Worm (Caenorhabditis elegans) whole organism, young adult: ENCODE results near the gene thn-6.
"Not testable (repeated sequence)": the region's sequence is repeated elsewhere in the genome, so short reads cannot be mapped to it uniquely, and the experiment has no call there.

Source experiments
- B0035.1 ChIP-seq: sonication (generic microtip); optimal IDR thresholded peaks from 2 replicates; lab custom pipeline; 2016; ENCODE audit warnings: missing genetic modification characterization, mild to moderate bottlenecking, missing compliant biosample characterization, missing genotype, missing genetic modification reagents
- F39B2.1 ChIP-seq: fragments of 200-800 bp; sonication (Bioruptor generic); IDR thresholded peaks from 2 replicates; pipeline ENCODE4 v1.3.6; 2022; ENCODE audit warnings: missing genetic modification reagents, missing genetic modification characterization, missing compliant biosample characterization
- F52B5.7 ChIP-seq: sonication (generic microtip); optimal IDR thresholded peaks from 2 replicates; lab custom pipeline; 2016; ENCODE audit warnings: mild to moderate bottlenecking, missing genetic modification characterization, missing compliant biosample characterization
- akir-1 ChIP-seq: fragments of 200-800 bp; sonication (Bioruptor generic); optimal IDR thresholded peaks from 2 replicates; lab custom pipeline; 2018; ENCODE audit warnings: mild to moderate bottlenecking, missing genetic modification characterization, moderate library complexity, missing compliant biosample characterization
- attf-6 ChIP-seq: fragments of 200-800 bp; sonication (Bioruptor generic); IDR thresholded peaks from 2 replicates; pipeline ENCODE4 v1.3.6; 2022; ENCODE audit warnings: missing genetic modification reagents, missing genetic modification characterization, missing compliant biosample characterization
- cebp-2 ChIP-seq: fragments of 200-800 bp; sonication (Bioruptor generic); IDR thresholded peaks from 2 replicates; pipeline ENCODE4 v1.3.6; 2022; ENCODE audit warnings: missing genetic modification characterization, missing compliant biosample characterization
- dpff-1 ChIP-seq: sonication (generic microtip); optimal IDR thresholded peaks from 2 replicates; lab custom pipeline; 2017; ENCODE audit warnings: mild to moderate bottlenecking, missing genetic modification characterization, missing compliant biosample characterization
- egrh-3 ChIP-seq: fragments of 200-800 bp; sonication (Bioruptor generic); IDR thresholded peaks from 2 replicates; pipeline ENCODE4 v1.3.6; 2022; ENCODE audit warnings: missing genetic modification reagents, missing genetic modification characterization, missing compliant biosample characterization
- ets-4 ChIP-seq: fragments of 200-800 bp; sonication (Bioruptor generic); optimal IDR thresholded peaks from 2 replicates; lab custom pipeline; 2018; ENCODE audit warnings: mild to moderate bottlenecking, missing genetic modification characterization, missing compliant biosample characterization
- hmg-1.2 ChIP-seq: fragments of 200-800 bp; sonication (Bioruptor generic); IDR thresholded peaks from 2 replicates; pipeline ENCODE4 v1.3.6; 2022; ENCODE audit warnings: missing genetic modification reagents, missing genetic modification characterization, missing compliant biosample characterization
- hrde-1 ChIP-seq: sonication (generic microtip); optimal IDR thresholded peaks from 2 replicates; lab custom pipeline; 2016; ENCODE audit warnings: missing genetic modification characterization, mild to moderate bottlenecking, missing compliant biosample characterization, moderate library complexity, missing genotype, missing genetic modification reagents, borderline replicate concordance
- lin-40 ChIP-seq: sonication (generic microtip); optimal IDR thresholded peaks from 2 replicates; lab custom pipeline; 2016; ENCODE audit warnings: missing genetic modification characterization, mild to moderate bottlenecking, missing compliant biosample characterization, missing genotype, missing genetic modification reagents
- lsy-27 ChIP-seq: sonication (generic microtip); optimal IDR thresholded peaks from 2 replicates; lab custom pipeline; 2017; ENCODE audit warnings: missing genetic modification characterization, mild to moderate bottlenecking, missing compliant biosample characterization, antibody characterized with exemption, missing genotype, borderline replicate concordance; ENCODE audit not compliant: insufficient read depth
- mxl-1 ChIP-seq: sonication (generic microtip); optimal IDR thresholded peaks from 2 replicates; lab custom pipeline; 2016; ENCODE audit warnings: missing genetic modification characterization, missing compliant biosample characterization
- nfya-1 ChIP-seq: sonication (generic microtip); optimal IDR thresholded peaks from 2 replicates; lab custom pipeline; 2017; ENCODE audit warnings: antibody characterized with exemption, missing compliant biosample characterization, missing genetic modification characterization, borderline replicate concordance; ENCODE audit not compliant: insufficient read depth
- nhr-80 ChIP-seq: sonication (generic microtip); optimal IDR thresholded peaks from 2 replicates; lab custom pipeline; 2016; ENCODE audit warnings: missing genetic modification characterization, missing compliant biosample characterization
- nhr-90 ChIP-seq: sonication (generic microtip); optimal IDR thresholded peaks from 2 replicates; lab custom pipeline; 2016; ENCODE audit warnings: missing genotype, mild to moderate bottlenecking, missing genetic modification characterization, missing compliant biosample characterization
- rcor-1 ChIP-seq: fragments of 200-800 bp; sonication (Bioruptor generic); IDR thresholded peaks from 2 replicates; pipeline ENCODE4 v1.3.6; 2022; ENCODE audit warnings: missing genetic modification reagents, missing genetic modification characterization, missing compliant biosample characterization
- somi-1 ChIP-seq: fragments of 200-800 bp; sonication (Bioruptor generic); optimal IDR thresholded peaks from 2 replicates; lab custom pipeline; 2018; ENCODE audit warnings: mild to moderate bottlenecking, missing genetic modification characterization, missing compliant biosample characterization
- tbp1 ChIP-seq: fragments of 200-800 bp; sonication (Bioruptor generic); optimal IDR thresholded peaks from 2 replicates; lab custom pipeline; 2018; ENCODE audit warnings: mild to moderate bottlenecking, missing genetic modification characterization, missing compliant biosample characterization
- unc-130 ChIP-seq: sonication (generic microtip); optimal IDR thresholded peaks from 2 replicates; lab custom pipeline; 2016; ENCODE audit warnings: missing genetic modification reagents, missing genetic modification characterization, missing compliant biosample characterization
- zfh-2 ChIP-seq: fragments of 200-800 bp; sonication (Bioruptor generic); conservative IDR thresholded peaks from 2 replicates; pipeline ENCODE4 v1.3.6; 2022; ENCODE audit warnings: missing genetic modification reagents, missing genetic modification characterization, missing compliant biosample characterization
- ztf-18 ChIP-seq: sonication (generic microtip); optimal IDR thresholded peaks from 2 replicates; lab custom pipeline; 2016; ENCODE audit warnings: missing genotype, mild to moderate bottlenecking, missing genetic modification characterization, missing compliant biosample characterization

thn-6 gene

DNA sequence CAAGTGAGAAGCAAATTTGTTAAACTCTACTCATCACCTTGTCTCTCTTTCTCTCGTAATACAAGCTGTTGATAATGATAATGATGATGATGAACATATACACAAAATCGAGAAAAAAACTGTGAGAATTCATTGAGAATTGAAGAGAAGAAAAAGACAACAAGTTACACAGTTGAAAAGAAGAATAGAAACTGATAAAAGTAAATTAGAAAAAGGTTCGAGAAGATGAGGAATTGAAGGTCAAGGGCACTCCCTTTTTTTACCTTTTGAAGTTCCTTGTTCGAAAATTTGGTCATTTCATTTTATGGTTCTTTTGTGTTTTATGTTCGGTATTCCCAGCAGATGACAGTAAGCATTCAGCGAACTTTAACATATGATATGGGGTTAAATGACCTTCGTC, 12.4 kb upstream of the thn-6 start:
- TF ChIP-seq ets-4 (GFP tag; lab: Kevin White, UChicago) (no peak), somi-1 (peak; percentile 46)

DNA sequence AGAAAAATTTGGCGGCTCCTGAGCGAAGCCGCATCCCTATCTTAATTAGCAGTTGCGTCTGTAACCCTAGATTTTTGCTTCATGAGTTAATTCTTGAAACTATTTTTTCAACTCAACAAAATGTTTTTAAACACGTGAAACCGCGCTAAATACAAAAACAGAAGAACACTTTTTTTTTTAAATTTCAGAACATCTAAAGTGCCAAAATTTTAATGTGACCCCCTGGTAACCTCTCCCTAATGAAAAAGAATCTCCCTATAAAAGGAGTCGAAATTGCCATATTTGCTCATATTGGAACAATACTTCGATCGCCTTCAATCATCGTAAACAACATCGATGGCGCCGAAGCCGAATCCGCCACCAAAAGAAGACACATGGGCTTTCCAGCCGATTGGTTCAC, 10.2 kb upstream of the thn-6 start, which contains the start of gene nsph-4.2:
Gene nsph-4.2, plus strand, starts transcription at position 301 of the 400 bp plus-strand sequence.
- TF ChIP-seq akir-1; cebp-2 (GFP tag; lab: Robert Waterston, UW); unc-130 (GFP tag; lab: Kevin White, UChicago): not testable (repeated sequence)

DNA sequence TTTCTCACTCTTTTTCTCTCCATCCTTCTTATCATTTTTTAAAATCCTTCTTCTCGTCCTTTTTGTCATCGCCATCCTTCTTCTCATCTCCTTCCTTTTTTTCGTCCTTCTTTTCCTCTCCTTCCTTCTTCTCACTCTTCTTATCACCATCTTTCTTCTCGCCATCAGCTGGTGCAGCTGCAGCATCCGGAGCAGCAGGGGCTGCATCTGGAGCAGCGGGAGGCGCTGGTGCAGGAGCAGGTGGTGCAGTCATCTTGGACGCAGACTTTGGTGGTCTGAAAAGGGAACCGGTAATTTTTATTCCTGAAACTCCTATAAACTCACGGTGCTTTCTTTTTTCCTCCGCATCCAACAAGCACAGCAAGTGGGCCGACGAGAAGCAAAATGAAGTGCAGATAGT, 7.0 kb upstream of the thn-6 start:
- peak; percentile 84; the same call in 1 of the 2 replicates for TF ChIP-seq egrh-3 (GFP tag; lab: Robert Waterston, UW)
- TF ChIP-seq tbp1 (GFP tag; lab: Kevin White, UChicago): no peak

DNA sequence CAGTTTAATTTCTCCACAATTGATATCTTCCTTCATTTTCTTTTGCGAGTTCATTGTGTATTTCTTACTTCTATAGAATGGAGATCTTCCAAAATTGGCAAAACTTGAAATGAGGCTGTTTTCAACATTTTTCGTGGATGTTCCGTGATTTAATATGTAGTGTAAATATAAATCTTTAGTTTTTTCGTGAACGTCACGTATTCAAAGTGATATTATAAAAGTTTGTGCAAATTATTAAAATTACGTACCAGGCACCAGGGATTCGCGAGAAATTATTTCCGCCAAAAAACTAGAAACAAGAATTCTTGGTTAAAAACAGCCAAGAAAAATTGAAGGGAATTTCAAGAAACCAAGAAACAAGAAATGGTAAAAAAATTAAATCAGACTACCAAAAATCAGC, 4.5 kb upstream of the thn-6 start, which contains the start of gene Y59E9AL.8:
Gene Y59E9AL.8, minus strand, starts transcription at position 101 of the 400 bp plus-strand sequence.
- no peak for TF ChIP-seq mxl-1 (tag; lab: Kevin White, UChicago)
- TF ChIP-seq nhr-80 (tag; lab: Kevin White, UChicago): no peak
- TF ChIP-seq hrde-1: no peak
- TF ChIP-seq lsy-27 (tag; lab: Kevin White, UChicago): no peak
- TF ChIP-seq attf-6 (GFP tag; lab: Robert Waterston, UW): no peak

DNA sequence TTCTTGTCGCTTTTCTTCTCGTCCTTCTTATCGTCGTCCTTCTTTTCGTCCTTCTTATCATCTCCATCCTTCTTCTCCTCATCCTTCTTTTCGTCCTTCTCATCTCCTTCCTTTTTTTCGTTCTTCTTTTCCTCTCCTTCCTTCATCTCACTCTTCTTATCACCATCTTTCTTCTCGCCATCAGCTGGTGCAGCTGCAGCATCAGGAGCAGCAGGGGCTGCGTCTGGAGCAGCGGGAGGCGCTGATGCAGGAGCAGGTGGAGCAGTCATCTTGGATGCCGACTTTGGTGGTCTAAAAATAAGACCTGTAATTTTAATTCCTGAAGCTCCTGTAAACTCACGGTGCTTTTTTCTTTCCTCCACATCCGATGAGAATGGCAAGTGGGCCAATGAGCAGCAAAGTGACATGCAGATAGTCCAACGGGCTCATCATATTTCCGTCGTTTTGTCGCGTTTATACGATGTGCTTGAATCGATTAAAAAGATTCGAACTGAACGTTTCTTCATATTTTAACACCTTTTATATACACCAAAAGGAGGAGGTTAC, 3.4 kb upstream of the thn-6 start, which contains the start of gene cylc-1:
Gene cylc-1, minus strand, starts transcription at position 496 of the 546 bp plus-strand sequence.
- TF ChIP-seq egrh-3 (GFP tag; lab: Robert Waterston, UW) (peak; percentile 68), zfh-2 (GFP tag; lab: Robert Waterston, UW) (peak; percentile 79)

DNA sequence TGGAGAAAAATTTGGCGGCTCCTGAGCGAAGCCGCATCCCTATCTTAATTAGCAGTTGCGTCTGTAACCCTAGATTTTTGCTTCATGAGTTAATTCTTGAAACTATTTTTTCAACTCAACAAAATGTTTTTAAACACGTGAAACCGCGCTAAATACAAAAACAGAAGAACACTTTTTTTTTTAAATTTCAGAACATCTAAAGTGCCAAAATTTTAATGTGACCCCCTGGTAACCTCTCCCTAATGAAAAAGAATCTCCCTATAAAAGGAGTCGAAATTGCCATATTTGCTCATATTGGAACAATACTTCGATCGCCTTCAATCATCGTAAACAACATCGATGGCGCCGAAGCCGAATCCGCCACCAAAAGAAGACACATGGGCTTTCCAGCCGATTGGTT, 2.2 kb upstream of the thn-6 start, which contains the start of gene nsph-4.1:
Gene nsph-4.1, plus strand, starts transcription at position 301 of the 400 bp plus-strand sequence.
- not testable (repeated sequence) for TF ChIP-seq hmg-1.2 (GFP tag; lab: Robert Waterston, UW); F39B2.1 (GFP tag; lab: Robert Waterston, UW); rcor-1
- TF ChIP-seq, all 124 proteins: peak for 0; not testable (repeated sequence) for 124

DNA sequence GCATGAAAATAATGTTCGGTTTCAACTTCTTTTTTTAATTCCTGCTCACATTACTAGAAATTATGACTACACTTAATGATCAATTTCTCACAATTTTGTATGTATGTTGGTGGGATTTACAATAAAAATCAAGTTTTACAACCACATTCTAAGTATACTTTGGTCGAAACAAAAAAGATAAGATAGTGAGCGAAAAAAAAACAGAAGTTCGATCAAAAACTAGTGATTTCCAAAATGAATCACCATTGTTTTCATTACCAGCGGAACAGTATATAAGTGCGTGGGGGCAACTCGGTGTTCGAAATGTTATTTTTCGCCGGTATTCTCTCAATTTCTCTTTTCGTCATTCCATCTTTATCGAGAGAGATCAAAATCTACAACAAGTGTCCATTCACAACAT, 1.8 kb downstream of the thn-6 start, which contains the start of gene thn-5:
Gene thn-5, plus strand, starts transcription at position 301 of the 400 bp plus-strand sequence.
- TF ChIP-seq B0035.1: no peak
- no peak for TF ChIP-seq nhr-90 (tag; lab: Kevin White, UChicago)
- no peak for TF ChIP-seq lin-40 (tag; lab: Kevin White, UChicago)
- no peak for TF ChIP-seq F52B5.7

DNA sequence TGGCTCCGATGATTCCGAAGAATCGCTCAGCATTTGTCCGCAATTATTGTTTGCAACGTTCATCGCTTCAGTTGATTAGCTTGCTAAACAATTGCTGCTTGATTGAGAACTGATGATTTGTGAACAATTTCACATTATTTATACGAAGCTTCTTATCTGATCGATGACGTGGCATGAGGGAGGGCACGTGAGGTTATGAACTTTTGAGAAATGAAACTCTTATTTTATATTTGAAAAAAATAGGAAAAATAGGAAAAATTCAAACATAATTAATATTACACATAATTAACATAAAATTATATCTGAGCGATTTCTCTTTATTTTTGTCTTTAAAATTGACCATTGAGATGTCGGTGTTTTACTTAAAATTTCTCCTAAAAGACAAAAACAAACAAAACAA, 26.0 kb downstream of the thn-6 start, which contains the start of gene F36H12.10:
Gene F36H12.10, minus strand, starts transcription at position 101 of the 400 bp plus-strand sequence.
- not testable (repeated sequence) for TF ChIP-seq ztf-18, nfya-1, dpff-1 (tag; lab: Kevin White, UChicago)
